Fruit fly (Drosophila melanogaster): ENCODE results near the gene Psf1.

Psf1 gene

dm6 chr3L:1247627-1248295, at the start of gene Psf1, which contains the start of gene Sac1 (continued):
- 0 out of 3 replicates have a peak, but pooled peaks have one; percentile 27 for TF ChIP-seq ci (GFP tag; IDR thresholded peaks at IDR 0.05)
- TF ChIP-seq CG2678 (tag; optimal IDR thresholded peaks at IDR 0.05): peak; percentile 48
- TF ChIP-seq dysf (GFP tag; IDR thresholded peaks at IDR 0.05): peak; percentile 58; the same call in 1 of the 3 replicates
- peak; percentile 24; the same call in 1 of the 2 replicates for TF ChIP-seq ttk (GFP tag; IDR thresholded peaks at IDR 0.05)
- TF ChIP-seq crp (GFP tag; optimal IDR thresholded peaks at IDR 0.05): peak in 1 of 2 experiments; percentile 12
- peak; percentile 65; the same call in 1 of the 2 replicates for TF ChIP-seq MBD-R2 (GFP tag; IDR thresholded peaks at IDR 0.05)
- TF ChIP-seq sisA (GFP tag; IDR thresholded peaks at IDR 0.05): peak; percentile 58
- TF ChIP-seq Sry-β (GFP tag; optimal IDR thresholded peaks at IDR 0.05): peak; percentile 81
- peak; percentile 80 for TF ChIP-seq CG2129 (GFP tag; IDR thresholded peaks at IDR 0.05; ENCODE audit: partially characterized antibody)
- TF ChIP-seq mld (GFP tag; IDR thresholded peaks at IDR 0.05; ENCODE audit: partially characterized antibody): peak; percentile 54; the same call in 1 of the 3 replicates
- peak; percentile 68; the same call in 1 of the 2 replicates for TF ChIP-seq CG9932 (GFP tag; IDR thresholded peaks at IDR 0.05)
- TF ChIP-seq fd64A (GFP tag; optimal IDR thresholded peaks at IDR 0.05): no peak
- TF ChIP-seq CG6272 (GFP tag; IDR thresholded peaks at IDR 0.05): peak; percentile 49; the same call in 1 of the 2 replicates
- TF ChIP-seq trh (GFP tag; optimal IDR thresholded peaks at IDR 0.05): no peak
- TF ChIP-seq hkb (optimal IDR thresholded peaks at IDR 0.05): peak; percentile 30
- no peak for TF ChIP-seq hkb (GFP tag; IDR thresholded peaks at IDR 0.05)
- no peak for TF ChIP-seq exex (tag; optimal IDR thresholded peaks at IDR 0.05)
- TF ChIP-seq CG17361 (GFP tag; IDR thresholded peaks at IDR 0.05): peak; percentile 75
- TF ChIP-seq ash1 (GFP tag; optimal IDR thresholded peaks at IDR 0.05): no peak
- peak; percentile 85 for TF ChIP-seq inv (GFP tag; IDR thresholded peaks at IDR 0.05; ENCODE audit: partially characterized antibody)
- TF ChIP-seq CG14441 (GFP tag; IDR thresholded peaks at IDR 0.05): peak; percentile 13; the same call in 1 of the 2 replicates
- TF ChIP-seq row (GFP tag; IDR thresholded peaks at IDR 0.05): peak; percentile 92
- peak; percentile 68 for TF ChIP-seq bbx (GFP tag; IDR thresholded peaks at IDR 0.05; ENCODE audit: partially characterized antibody)
- peak; percentile 7 for TF ChIP-seq pnt (GFP tag; optimal IDR thresholded peaks at IDR 0.05)
- TF ChIP-seq dimm (GFP tag; IDR thresholded peaks at IDR 0.05): no peak
- TF ChIP-seq Sry-δ (GFP tag; optimal IDR thresholded peaks at IDR 0.05): peak; percentile 98
- peak; percentile 66 for TF ChIP-seq CHES-1-like (GFP tag; optimal IDR thresholded peaks at IDR 0.05)
- TF ChIP-seq insv (GFP tag; optimal IDR thresholded peaks at IDR 0.05): peak in 1 of 2 experiments; percentile 27
- peak; percentile 60 for TF ChIP-seq tna (GFP tag; IDR thresholded peaks at IDR 0.05; ENCODE audit: partially characterized antibody)
- TF ChIP-seq Deaf1 (tag; optimal IDR thresholded peaks at IDR 0.05): no peak
- peak; percentile 45 for TF ChIP-seq CG10147 (GFP tag; optimal IDR thresholded peaks at IDR 0.05)
- peak; percentile 4 for TF ChIP-seq CG13296 (GFP tag; optimal IDR thresholded peaks at IDR 0.05)
- TF ChIP-seq CTCF (GFP tag; optimal IDR thresholded peaks at IDR 0.05): no peak
- TF ChIP-seq CG12659 (GFP tag; optimal IDR thresholded peaks at IDR 0.05): peak; percentile 77
- peak; percentile 58 for TF ChIP-seq pum (GFP tag; optimal IDR thresholded peaks at IDR 0.05)
- peak in 1 of 2 experiments; percentile 29 for TF ChIP-seq Hr51 (GFP tag; optimal IDR thresholded peaks at IDR 0.05)
- peak; percentile 73 for TF ChIP-seq bab2 (GFP tag; optimal IDR thresholded peaks at IDR 0.05)
- no peak for TF ChIP-seq HLH3B (GFP tag; IDR thresholded peaks at IDR 0.05)
- peak; percentile 40 for TF ChIP-seq CG18764 (GFP tag; optimal IDR thresholded peaks at IDR 0.05)
- TF ChIP-seq CG4282 (GFP tag; optimal IDR thresholded peaks at IDR 0.05): no peak
- 0 out of 3 replicates have a peak, but pooled peaks have one; percentile 26 for TF ChIP-seq tgo (GFP tag; IDR thresholded peaks at IDR 0.05)
- TF ChIP-seq HmgD (GFP tag; optimal IDR thresholded peaks at IDR 0.05): peak; percentile 29
- TF ChIP-seq wek (GFP tag; optimal IDR thresholded peaks at IDR 0.05): peak; percentile 32
- no peak for TF ChIP-seq CG8290 (GFP tag; optimal IDR thresholded peaks at IDR 0.05)
- TF ChIP-seq CG8290 (tag; optimal IDR thresholded peaks at IDR 0.05): peak in 1 of 2 experiments; percentile 27
- TF ChIP-seq CG17385 (GFP tag; optimal IDR thresholded peaks at IDR 0.05): peak; percentile 79
- no peak for TF ChIP-seq gcm (GFP tag; optimal IDR thresholded peaks at IDR 0.05)
- peak; percentile 77 for TF ChIP-seq fu2 (GFP tag; optimal IDR thresholded peaks at IDR 0.05)
- TF ChIP-seq CG2116 (GFP tag; optimal IDR thresholded peaks at IDR 0.05): peak; percentile 61
- no peak for TF ChIP-seq ara (GFP tag; IDR thresholded peaks at IDR 0.05)
